Fruit fly (Drosophila melanogaster): Measurements from ENCODE around the gene CG10859.
A peak's percentile ranks its signal among the peaks of the same experiment; 100 is the strongest.

CG10859 gene

dm6 chr2L:13398614-13399161, at the start of gene CG10859, which contains the start of gene CG7110 (continued):
- TF ChIP-seq YL-1 (GFP tag; optimal IDR thresholded peaks at IDR 0.05) (peak; percentile 78), CG7357 (GFP tag; IDR thresholded peaks at IDR 0.05) (no peak), ap (GFP tag; IDR thresholded peaks at IDR 0.05) (no peak), CG30020 (tag; optimal IDR thresholded peaks at IDR 0.05) (peak; percentile 33), CkIIα-i1 (GFP tag; IDR thresholded peaks at IDR 0.05) (no peak), CG17328 (GFP tag; IDR thresholded peaks at IDR 0.05) (peak; percentile 14; the same call in 1 of the 2 replicates), NfI (GFP tag; optimal IDR thresholded peaks at IDR 0.05) (peak; percentile 78), B-H2 (GFP tag; optimal IDR thresholded peaks at IDR 0.05) (peak; percentile 63), Oli (tag; optimal IDR thresholded peaks at IDR 0.05) (no peak), CG12659 (GFP tag; optimal IDR thresholded peaks at IDR 0.05) (peak; percentile 80), ATbp (GFP tag; optimal IDR thresholded peaks at IDR 0.05) (no peak), cato (GFP tag; optimal IDR thresholded peaks at IDR 0.05; ENCODE audit: borderline replicate concordance) (no peak), CG30431 (GFP tag; optimal IDR thresholded peaks at IDR 0.05) (no peak), Fer2 (tag; optimal IDR thresholded peaks at IDR 0.05) (peak; percentile 11), odd (GFP tag; optimal IDR thresholded peaks at IDR 0.05) (peak; percentile 60), danr (GFP tag; IDR thresholded peaks at IDR 0.05) (no peak), D19A (tag; optimal IDR thresholded peaks at IDR 0.05) (no peak), tio (GFP tag; optimal IDR thresholded peaks at IDR 0.05) (no peak), sens-2 (GFP tag; IDR thresholded peaks at IDR 0.05) (peak; percentile 33; the same call in 1 of the 2 replicates), gem (tag; optimal IDR thresholded peaks at IDR 0.05) (peak; percentile 25), HLH4C (GFP tag; IDR thresholded peaks at IDR 0.05; ENCODE audit: partially characterized antibody) (no peak), zfh2 (GFP tag; optimal IDR thresholded peaks at IDR 0.05) (no peak), lab (GFP tag; optimal IDR thresholded peaks at IDR 0.05) (peak; percentile 81), slou (GFP tag; optimal IDR thresholded peaks at IDR 0.05) (no peak), Pdp1 (GFP tag; optimal IDR thresholded peaks at IDR 0.05) (peak in 1 of 2 experiments; percentile 27), ro (GFP tag; IDR thresholded peaks at IDR 0.05) (no peak), CG8359 (GFP tag; optimal IDR thresholded peaks at IDR 0.05; ENCODE audit: borderline replicate concordance) (peak; percentile 38), B-H1 (GFP tag; IDR thresholded peaks at IDR 0.05) (no peak), CG15073 (GFP tag; optimal IDR thresholded peaks at IDR 0.05) (no peak), gt (GFP tag; IDR thresholded peaks at IDR 0.05) (no peak), sr (GFP tag; IDR thresholded peaks at IDR 0.05) (no peak), grn (GFP tag; optimal IDR thresholded peaks at IDR 0.05) (no peak), Sry-β (GFP tag; optimal IDR thresholded peaks at IDR 0.05) (no peak), NFAT (GFP tag; IDR thresholded peaks at IDR 0.05) (no peak; the same call in 1 of the 2 replicates), CG16863 (GFP tag; optimal IDR thresholded peaks at IDR 0.05) (no peak), CG6272 (GFP tag; IDR thresholded peaks at IDR 0.05) (no peak), sima (GFP tag; optimal IDR thresholded peaks at IDR 0.05) (no peak), CG3995 (GFP tag; optimal IDR thresholded peaks at IDR 0.05) (peak; percentile 13), bowl (GFP tag; IDR thresholded peaks at IDR 0.05) (no peak), CG10274 (GFP tag; optimal IDR thresholded peaks at IDR 0.05) (no peak), CG17186 (GFP tag; optimal IDR thresholded peaks at IDR 0.05) (peak; percentile 99), D19B (GFP tag; optimal IDR thresholded peaks at IDR 0.05) (no peak), otp (GFP tag; IDR thresholded peaks at IDR 0.05) (no peak), CG9797 (GFP tag; optimal IDR thresholded peaks at IDR 0.05) (peak; percentile 77), eve (GFP tag; optimal IDR thresholded peaks at IDR 0.05) (no peak), CG6791 (GFP tag; IDR thresholded peaks at IDR 0.05; ENCODE audit: partially characterized antibody) (no peak), Dp (GFP tag; optimal IDR thresholded peaks at IDR 0.05) (peak; percentile 81), wek (GFP tag; optimal IDR thresholded peaks at IDR 0.05) (peak; percentile 88), fu2 (GFP tag; optimal IDR thresholded peaks at IDR 0.05) (no peak), zf30C (GFP tag; optimal IDR thresholded peaks at IDR 0.05) (no peak), tin (GFP tag; optimal IDR thresholded peaks at IDR 0.05) (peak; percentile 11)

All from whole organism, embryonic.